Worm (Caenorhabditis elegans) whole organism, young adult: ENCODE data around the gene ksr-1.

Source experiments
- B0261.1 ChIP-seq: sonication (generic microtip); optimal IDR thresholded peaks from 2 replicates; lab custom pipeline; 2016; ENCODE audit warnings: mild to moderate bottlenecking, missing genetic modification characterization, moderate library complexity, missing compliant biosample characterization
- B0336.3 ChIP-seq: fragments of 200-800 bp; sonication (Bioruptor generic); IDR thresholded peaks from 2 replicates; pipeline ENCODE4 v1.3.6; 2022; ENCODE audit warnings: missing genetic modification characterization, missing compliant biosample characterization
- C06A6.2 ChIP-seq: fragments of 200-800 bp; sonication (Bioruptor generic); conservative IDR thresholded peaks from 2 replicates; pipeline ENCODE4 v1.3.6; 2022; ENCODE audit warnings: missing genetic modification characterization, missing compliant biosample characterization
- C17E4.6 ChIP-seq: fragments of 200-800 bp; sonication (Bioruptor generic); IDR thresholded peaks from 2 replicates; pipeline ENCODE4 v1.3.6; 2022; ENCODE audit warnings: missing genetic modification reagents, missing genetic modification characterization, missing compliant biosample characterization
- F37B4.10 ChIP-seq: fragments of 200-800 bp; sonication (Bioruptor generic); IDR thresholded peaks from 2 replicates; pipeline ENCODE4 v1.3.6; 2022; ENCODE audit warnings: missing genetic modification characterization, missing compliant biosample characterization
- K11D2.4 ChIP-seq: fragments of 200-800 bp; sonication (Bioruptor generic); IDR thresholded peaks from 2 replicates; pipeline ENCODE4 v1.3.6; 2022; ENCODE audit warnings: missing genetic modification reagents, missing genetic modification characterization, missing compliant biosample characterization
- K12H6.12 ChIP-seq: fragments of 200-800 bp; sonication (Bioruptor generic); optimal IDR thresholded peaks from 2 replicates; lab custom pipeline; 2018; ENCODE audit warnings: mild to moderate bottlenecking, missing genetic modification characterization, missing compliant biosample characterization
- Y56A3A.18 ChIP-seq: fragments of 200-800 bp; sonication (Bioruptor generic); IDR thresholded peaks from 2 replicates; pipeline ENCODE4 v1.3.6; 2022; ENCODE audit warnings: missing genetic modification reagents, missing genetic modification characterization, missing compliant biosample characterization
- Y79H2A.3 ChIP-seq: fragments of 200-800 bp; sonication (Bioruptor generic); conservative IDR thresholded peaks from 2 replicates; pipeline ENCODE4 v1.3.6; 2022; ENCODE audit warnings: missing genetic modification reagents, missing genetic modification characterization, missing compliant biosample characterization
- akir-1 ChIP-seq: fragments of 200-800 bp; sonication (Bioruptor generic); optimal IDR thresholded peaks from 2 replicates; lab custom pipeline; 2018; ENCODE audit warnings: mild to moderate bottlenecking, missing genetic modification characterization, moderate library complexity, missing compliant biosample characterization
- aptf-2 ChIP-seq: fragments of 200-800 bp; sonication (Bioruptor generic); conservative IDR thresholded peaks from 2 replicates; pipeline ENCODE4 v1.3.6; 2022; ENCODE audit warnings: missing genetic modification reagents, missing genetic modification characterization, missing compliant biosample characterization
- attf-5 ChIP-seq: fragments of 200-800 bp; sonication (Bioruptor generic); optimal IDR thresholded peaks from 2 replicates; lab custom pipeline; 2018; ENCODE audit warnings: mild to moderate bottlenecking, missing genetic modification characterization, missing compliant biosample characterization
- bed-1 ChIP-seq: fragments of 200-800 bp; sonication (Bioruptor generic); IDR thresholded peaks from 2 replicates; pipeline ENCODE4 v1.3.6; 2022; ENCODE audit warnings: missing genetic modification reagents, missing genetic modification characterization, missing compliant biosample characterization
- ccch-3 ChIP-seq: fragments of 200-800 bp; sonication (Bioruptor generic); optimal IDR thresholded peaks from 2 replicates; lab custom pipeline; 2018; ENCODE audit warnings: mild to moderate bottlenecking, missing genetic modification characterization, missing compliant biosample characterization
- cebp-1 ChIP-seq, 2 experiments: fragments of 200-800 bp in 1 of 2; sonication (Bioruptor generic) in 1 of 2; sonication (generic microtip) in 1 of 2; IDR thresholded peaks in 1 of 2; optimal IDR thresholded peaks in 1 of 2; 2 replicates each; pipeline versions ENCODE4 v1.3.6 to Lab custom; 2017 to 2022; ENCODE audit warnings: missing compliant biosample characterization in 2 of 2, missing genetic modification characterization in 2 of 2, mild to moderate bottlenecking in 1 of 2, missing genetic modification reagents in 1 of 2, moderate library complexity in 1 of 2
- cebp-2 ChIP-seq: fragments of 200-800 bp; sonication (Bioruptor generic); IDR thresholded peaks from 2 replicates; pipeline ENCODE4 v1.3.6; 2022; ENCODE audit warnings: missing genetic modification characterization, missing compliant biosample characterization
- ceh-27 ChIP-seq: fragments of 200-800 bp; sonication (Bioruptor generic); optimal IDR thresholded peaks from 2 replicates; lab custom pipeline; 2018; ENCODE audit warnings: mild to moderate bottlenecking, missing genetic modification characterization, moderate library complexity, missing compliant biosample characterization
- ceh-40 ChIP-seq: fragments of 200-800 bp; sonication (Bioruptor generic); IDR thresholded peaks from 2 replicates; pipeline ENCODE4 v1.3.6; 2022; ENCODE audit warnings: missing genetic modification characterization, missing compliant biosample characterization
- ceh-79 ChIP-seq: sonication (generic microtip); optimal IDR thresholded peaks from 2 replicates; lab custom pipeline; 2017; ENCODE audit warnings: mild to moderate bottlenecking, missing genetic modification characterization, missing compliant biosample characterization
- chd-7 ChIP-seq: sonication (generic microtip); optimal IDR thresholded peaks from 2 replicates; lab custom pipeline; 2016; ENCODE audit warnings: mild to moderate bottlenecking, missing genetic modification characterization, moderate library complexity, missing compliant biosample characterization
- dox-1 ChIP-seq: fragments of 200-800 bp; sonication (Bioruptor generic); IDR thresholded peaks from 2 replicates; pipeline ENCODE4 v1.3.6; 2022; ENCODE audit warnings: missing genetic modification reagents, missing genetic modification characterization, missing compliant biosample characterization
- efl-1 ChIP-seq: fragments of 150-350 bp; optimal IDR thresholded peaks from 2 replicates; lab custom pipeline; 2014; ENCODE audit warnings: missing biosample characterization, missing genetic modification reagents, missing genetic modification characterization
- egl-44 ChIP-seq: fragments of 200-800 bp; sonication (Bioruptor generic); IDR thresholded peaks from 2 replicates; pipeline ENCODE4 v1.3.6; 2022; ENCODE audit warnings: missing genetic modification reagents, missing genetic modification characterization, missing compliant biosample characterization
- ekl-4 ChIP-seq: fragments of 200-800 bp; sonication (Bioruptor generic); IDR thresholded peaks from 2 replicates; pipeline ENCODE4 v1.3.6; 2022; ENCODE audit warnings: missing genetic modification reagents, missing genetic modification characterization, missing compliant biosample characterization
- him-1 ChIP-seq: sonication (generic microtip); optimal IDR thresholded peaks from 2 replicates; lab custom pipeline; 2016; ENCODE audit warnings: missing genotype, missing genetic modification reagents, missing genetic modification characterization, missing compliant biosample characterization
- hlh-12 ChIP-seq: sonication (generic microtip); optimal IDR thresholded peaks from 2 replicates; lab custom pipeline; 2016; ENCODE audit warnings: missing genetic modification characterization, missing compliant biosample characterization
- hmg-1.2 ChIP-seq: fragments of 200-800 bp; sonication (Bioruptor generic); IDR thresholded peaks from 2 replicates; pipeline ENCODE4 v1.3.6; 2022; ENCODE audit warnings: missing genetic modification reagents, missing genetic modification characterization, missing compliant biosample characterization
- hrde-1 ChIP-seq: sonication (generic microtip); optimal IDR thresholded peaks from 2 replicates; lab custom pipeline; 2016; ENCODE audit warnings: missing genetic modification characterization, mild to moderate bottlenecking, missing compliant biosample characterization, moderate library complexity, missing genotype, missing genetic modification reagents, borderline replicate concordance
- hsf-1 ChIP-seq: fragments of 200-800 bp; sonication (Bioruptor generic); IDR thresholded peaks from 2 replicates; pipeline ENCODE4 v1.3.6; 2022; ENCODE audit warnings: missing genetic modification reagents, missing genetic modification characterization, missing compliant biosample characterization
- let-526 ChIP-seq: fragments of 200-800 bp; sonication (Bioruptor generic); IDR thresholded peaks from 2 replicates; pipeline ENCODE4 v1.3.6; 2022; ENCODE audit warnings: missing genetic modification reagents, missing genetic modification characterization, missing compliant biosample characterization
- let-607 ChIP-seq, 2 experiments: fragments of 200-800 bp in 1 of 2; sonication (Bioruptor generic) in 1 of 2; sonication (generic microtip) in 1 of 2; optimal IDR thresholded peaks; 2 replicates each; lab custom pipeline; 2016 to 2018; ENCODE audit warnings: mild to moderate bottlenecking in 2 of 2, missing compliant biosample characterization in 2 of 2, missing genetic modification characterization in 2 of 2, moderate library complexity in 2 of 2, missing genotype in 1 of 2
- lin-26 ChIP-seq: fragments of 200-800 bp; sonication (Bioruptor generic); IDR thresholded peaks from 2 replicates; pipeline ENCODE4 v1.3.6; 2022; ENCODE audit warnings: missing genetic modification reagents, missing genetic modification characterization, missing compliant biosample characterization
- lin-40 ChIP-seq: sonication (generic microtip); optimal IDR thresholded peaks from 2 replicates; lab custom pipeline; 2016; ENCODE audit warnings: missing genetic modification characterization, mild to moderate bottlenecking, missing compliant biosample characterization, missing genotype, missing genetic modification reagents
- madf-6 ChIP-seq: fragments of 200-800 bp; sonication (Bioruptor generic); IDR thresholded peaks from 2 replicates; pipeline ENCODE4 v1.3.6; 2022; ENCODE audit warnings: missing genetic modification reagents, missing genetic modification characterization, missing compliant biosample characterization
- mes-4 ChIP-seq: sonication (generic microtip); optimal IDR thresholded peaks from 2 replicates; lab custom pipeline; 2016; ENCODE audit warnings: missing genotype, missing genetic modification characterization, missing compliant biosample characterization
- nfya-1 ChIP-seq: sonication (generic microtip); optimal IDR thresholded peaks from 2 replicates; lab custom pipeline; 2017; ENCODE audit warnings: antibody characterized with exemption, missing compliant biosample characterization, missing genetic modification characterization, borderline replicate concordance; ENCODE audit not compliant: insufficient read depth
- nfyb-1 ChIP-seq: fragments of 200-800 bp; sonication (Bioruptor generic); IDR thresholded peaks from 2 replicates; pipeline ENCODE4 v1.3.6; 2022; ENCODE audit warnings: missing genetic modification reagents, missing genetic modification characterization, missing compliant biosample characterization
- pbrm-1 ChIP-seq: fragments of 200-800 bp; sonication (Bioruptor generic); IDR thresholded peaks from 2 replicates; pipeline ENCODE4 v1.3.6; 2022; ENCODE audit warnings: missing genetic modification reagents, missing genetic modification characterization, missing compliant biosample characterization
- rec-8 ChIP-seq, 2 experiments: sonication (generic microtip); optimal IDR thresholded peaks; 2 replicates each; lab custom pipeline; 2016; ENCODE audit warnings: mild to moderate bottlenecking in 2 of 2, missing genetic modification characterization in 2 of 2, missing genetic modification reagents in 2 of 2, missing genotype in 2 of 2, missing biosample characterization in 1 of 2, missing compliant biosample characterization in 1 of 2, moderate library complexity in 1 of 2
- sea-2 ChIP-seq: fragments of 200-800 bp; sonication (Bioruptor generic); IDR thresholded peaks from 2 replicates; pipeline ENCODE4 v1.3.6; 2022; ENCODE audit warnings: missing genetic modification characterization, missing compliant biosample characterization
- snpc-4 ChIP-seq, 5 experiments: fragments of 150-350 bp in 1 of 5; sonication (generic microtip) in 4 of 5; optimal IDR thresholded peaks; 2 replicates each; lab custom pipeline; 2014 to 2018; ENCODE audit warnings: missing genetic modification characterization in 5 of 5, missing biosample characterization in 3 of 5, antibody characterized with exemption in 2 of 5, mild to moderate bottlenecking in 2 of 5, missing compliant biosample characterization in 2 of 5, missing genotype in 2 of 5, moderate library complexity in 2 of 5, missing genetic modification reagents in 1 of 5
- somi-1 ChIP-seq: fragments of 200-800 bp; sonication (Bioruptor generic); optimal IDR thresholded peaks from 2 replicates; lab custom pipeline; 2018; ENCODE audit warnings: mild to moderate bottlenecking, missing genetic modification characterization, missing compliant biosample characterization
- sptf-2 ChIP-seq: fragments of 200-800 bp; sonication (Bioruptor generic); optimal IDR thresholded peaks from 2 replicates; lab custom pipeline; 2018; ENCODE audit warnings: mild to moderate bottlenecking, missing genetic modification characterization, missing compliant biosample characterization
- unc-62 ChIP-seq: fragments of 150-350 bp; optimal IDR thresholded peaks from 2 replicates; lab custom pipeline; 2014; ENCODE audit warnings: missing biosample characterization, missing genetic modification reagents, missing genetic modification characterization
- ztf-22 ChIP-seq: fragments of 200-800 bp; sonication (Bioruptor generic); optimal IDR thresholded peaks from 2 replicates; lab custom pipeline; 2018; ENCODE audit warnings: mild to moderate bottlenecking, missing genetic modification characterization, moderate library complexity, missing compliant biosample characterization
- ztf-26 ChIP-seq: sonication (generic microtip); optimal IDR thresholded peaks from 2 replicates; lab custom pipeline; 2017; ENCODE audit warnings: missing genetic modification characterization, missing compliant biosample characterization
- ztf-3 ChIP-seq: fragments of 200-800 bp; sonication (Bioruptor generic); optimal IDR thresholded peaks from 2 replicates; lab custom pipeline; 2018; ENCODE audit warnings: mild to moderate bottlenecking, missing genetic modification characterization, missing compliant biosample characterization

Gene ksr-1

DNA sequence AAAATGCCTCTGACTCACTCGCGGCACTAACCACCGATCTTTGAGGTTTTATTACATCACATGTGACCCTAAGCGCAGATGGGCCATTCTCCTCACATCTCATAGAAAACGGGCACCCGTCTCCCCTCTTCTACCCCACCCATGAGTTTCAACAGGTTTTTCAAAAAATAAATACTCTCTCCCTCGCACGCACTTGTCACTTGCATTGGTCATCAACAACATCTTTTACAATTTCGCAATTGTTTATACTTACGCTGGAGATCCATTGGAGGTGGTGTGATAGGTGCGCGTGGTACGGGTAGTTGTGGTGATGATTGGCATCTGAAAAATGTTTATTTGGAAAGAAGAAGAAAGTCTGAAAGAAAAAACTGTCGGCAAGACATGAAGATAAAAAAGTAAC lies 39.0 kb upstream of the ksr-1 start, which contains the start of gene M60.4:
Gene M60.4, minus strand, starts transcription at position 321 of the 400 bp plus-strand sequence.
- TF ChIP-seq attf-5 (GFP tag; lab: Kevin White, UChicago) = peak; percentile 26
- TF ChIP-seq C06A6.2 (GFP tag; lab: Robert Waterston, UW) = peak; percentile 55
- peak; percentile 78 for TF ChIP-seq ceh-27
- peak; percentile 38 for TF ChIP-seq K12H6.12 (tag; lab: Kevin White, UChicago)
- peak; percentile 81 for TF ChIP-seq somi-1 (GFP tag; lab: Kevin White, UChicago)
- no peak for TF ChIP-seq ceh-40 (GFP tag; lab: Robert Waterston, UW)
- TF ChIP-seq cebp-2 (GFP tag; lab: Robert Waterston, UW) = no peak
- no peak for TF ChIP-seq snpc-4 (GFP tag; optimal IDR thresholded peaks at IDR 0.05; lab: Kevin White, UChicago)
- no peak for TF ChIP-seq snpc-4 (tag; optimal IDR thresholded peaks at IDR 0.05; lab: Kevin White, UChicago)
- TF ChIP-seq ztf-3 (GFP tag; lab: Kevin White, UChicago) = no peak
- TF ChIP-seq aptf-2 (GFP tag; lab: Robert Waterston, UW) = no peak
- no peak for TF ChIP-seq F37B4.10 (GFP tag; lab: Robert Waterston, UW)
- TF ChIP-seq dox-1 = 0 out of 2 replicates have a peak, but pooled peaks have one; percentile 27
- 0 out of 2 replicates have a peak, but pooled peaks have one; percentile 40 for TF ChIP-seq pbrm-1 (GFP tag; lab: Robert Waterston, UW)
- no peak for TF ChIP-seq mes-4
- peak; percentile 95 for TF ChIP-seq cebp-1 (GFP tag; IDR thresholded peaks at IDR 0.05; lab: Robert Waterston, UW)
- peak; percentile 98 for TF ChIP-seq cebp-1 (tag; optimal IDR thresholded peaks at IDR 0.05; lab: Kevin White, UChicago)
- no peak for TF ChIP-seq nfya-1 (tag; lab: Kevin White, UChicago)
- TF ChIP-seq unc-62 (GFP tag; lab: Kevin White, UChicago) = peak; percentile 80
- TF ChIP-seq K11D2.4 (GFP tag; lab: Robert Waterston, UW) = no peak
- TF ChIP-seq lin-40 (tag; lab: Kevin White, UChicago) = peak; percentile 22
- TF ChIP-seq nfyb-1 (GFP tag; lab: Robert Waterston, UW) = 0 out of 2 replicates have a peak, but pooled peaks have one; percentile 23
- TF ChIP-seq ztf-26 (tag; lab: Kevin White, UChicago) = peak; percentile 48
- no peak for TF ChIP-seq sea-2 (GFP tag; lab: Robert Waterston, UW)
- TF ChIP-seq efl-1 = no peak
- TF ChIP-seq ztf-22 (GFP tag; lab: Kevin White, UChicago) = no peak
- TF ChIP-seq B0336.3 (GFP tag; lab: Robert Waterston, UW) = peak; percentile 63; the same call in 1 of the 2 replicates
- no peak for TF ChIP-seq C17E4.6
- no peak for TF ChIP-seq Y56A3A.18
- TF ChIP-seq hrde-1 (tag; lab: Kevin White, UChicago) = no peak
- TF ChIP-seq madf-6 (GFP tag; lab: Robert Waterston, UW) = no peak
- TF ChIP-seq bed-1 = no peak
- no peak for TF ChIP-seq Y79H2A.3 (GFP tag; lab: Robert Waterston, UW)
- no peak for TF ChIP-seq rec-8 (tag; optimal IDR thresholded peaks at IDR 0.05; lab: Kevin White, UChicago)
- TF ChIP-seq chd-7 (tag; lab: Kevin White, UChicago) = peak; percentile 21
- no peak for TF ChIP-seq hmg-1.2 (GFP tag; lab: Robert Waterston, UW)
- 0 out of 2 replicates have a peak, but pooled peaks have one; percentile 29 for TF ChIP-seq egl-44 (GFP tag; lab: Robert Waterston, UW)
- no peak for TF ChIP-seq him-1 (tag; lab: Kevin White, UChicago)
- 0 out of 2 replicates have a peak, but pooled peaks have one; percentile 65 for TF ChIP-seq lin-26 (GFP tag; lab: Robert Waterston, UW)
- no peak for TF ChIP-seq let-607 (tag; optimal IDR thresholded peaks at IDR 0.05; lab: Kevin White, UChicago)
- no peak for TF ChIP-seq hlh-12 (tag; lab: Kevin White, UChicago)
- no peak for TF ChIP-seq sptf-2 (GFP tag; lab: Kevin White, UChicago)
- no peak for TF ChIP-seq ceh-79 (tag; lab: Kevin White, UChicago)
- TF ChIP-seq ccch-3 (GFP tag; lab: Kevin White, UChicago) = no peak
- TF ChIP-seq let-526 = no peak
- no peak for TF ChIP-seq hsf-1 (GFP tag; lab: Robert Waterston, UW)
- no peak for TF ChIP-seq akir-1 (GFP tag; lab: Kevin White, UChicago)
- no peak for TF ChIP-seq B0261.1
- no peak for TF ChIP-seq ekl-4 (GFP tag; lab: Robert Waterston, UW)
